Worm (Caenorhabditis elegans) whole organism, midembryonic: Measurements from ENCODE around the gene cmtr-1.

ENCODE experiments used
- T22C8.4 ChIP-seq: fragments of 200-800 bp; sonication (Bioruptor generic); IDR thresholded peaks from 2 replicates; pipeline ENCODE4 v1.3.6; 2022; ENCODE audit warnings: missing genetic modification characterization, missing compliant biosample characterization
- flt-1 ChIP-seq: fragments of 200-800 bp; sonication (Bioruptor generic); IDR thresholded peaks from 2 replicates; pipeline ENCODE4 v1.3.6; 2022; ENCODE audit warnings: missing genetic modification characterization, missing compliant biosample characterization
- ztf-29 ChIP-seq: fragments of 200-800 bp; sonication (Bioruptor generic); IDR thresholded peaks from 2 replicates; pipeline ENCODE4 v1.3.6; 2022; ENCODE audit warnings: missing genetic modification reagents, missing genetic modification characterization, missing compliant biosample characterization

ce11 chrII:15014380-15014779, 11.5 kb upstream of the cmtr-1 start, which contains the start of gene Y53F4B.51:
- no peak for TF ChIP-seq T22C8.4 (GFP tag; lab: Robert Waterston, UW)
- no peak for TF ChIP-seq ztf-29 (GFP tag; lab: Robert Waterston, UW)
- no peak for TF ChIP-seq flt-1 (GFP tag; lab: Robert Waterston, UW)
